Fruit fly (Drosophila melanogaster): Measurements from ENCODE around the gene nbs.

- TF ChIP-seq pad (GFP tag; optimal IDR thresholded peaks at IDR 0.05) (peak; percentile 47), CG7045 (GFP tag; optimal IDR thresholded peaks at IDR 0.05) (no peak), CG1620 (GFP tag; optimal IDR thresholded peaks at IDR 0.05) (no peak), ovo (GFP tag; optimal IDR thresholded peaks at IDR 0.05) (no peak), kay (GFP tag; ENCODE audit: borderline replicate concordance) (no peak), CG14711 (tag; optimal IDR thresholded peaks at IDR 0.05) (peak; percentile 52), CG5204 (GFP tag; optimal IDR thresholded peaks at IDR 0.05) (no peak), toe (GFP tag; optimal IDR thresholded peaks at IDR 0.05) (no peak), Hr96 (GFP tag; optimal IDR thresholded peaks at IDR 0.05) (no peak), Mnt (GFP tag; optimal IDR thresholded peaks at IDR 0.05) (no peak), CG33017 (tag; optimal IDR thresholded peaks at IDR 0.05) (no peak), CG11617 (GFP tag; optimal IDR thresholded peaks at IDR 0.05) (no peak), tj (GFP tag; optimal IDR thresholded peaks at IDR 0.05) (no peak)
Observed at dm6 chr3L:9744060-9744549, 21.1 kb upstream of the nbs start.

All from whole organism, adult.